Worm (Caenorhabditis elegans) whole organism, early embryonic: ENCODE data around the gene dnj-10.

Experiments used
- B0310.2 ChIP-seq: sonication (generic microtip); optimal IDR thresholded peaks from 2 replicates; lab custom pipeline; 2016; ENCODE audit warnings: mild to moderate bottlenecking, missing genetic modification characterization, missing compliant biosample characterization
- F13C5.2 ChIP-seq: sonication (generic microtip); optimal IDR thresholded peaks from 2 replicates; lab custom pipeline; 2017; ENCODE audit warnings: mild to moderate bottlenecking, missing genetic modification characterization, inconsistent platforms, missing compliant biosample characterization
- aly-1 ChIP-seq: sonication (generic microtip); optimal IDR thresholded peaks from 2 replicates; lab custom pipeline; 2016; ENCODE audit warnings: missing genetic modification characterization, missing compliant biosample characterization
- ama-1 ChIP-seq: fragments of 150-350 bp; optimal IDR thresholded peaks from 2 replicates; lab custom pipeline; 2014
- ceh-13 ChIP-seq: fragments of 200-800 bp; sonication (Bioruptor generic); optimal IDR thresholded peaks from 2 replicates; lab custom pipeline; 2018; ENCODE audit warnings: mild to moderate bottlenecking, missing genetic modification characterization, missing compliant biosample characterization
- ceh-36 ChIP-seq: sonication (generic microtip); optimal IDR thresholded peaks from 2 replicates; lab custom pipeline; 2016; ENCODE audit warnings: missing genetic modification characterization, inconsistent platforms, missing compliant biosample characterization
- flt-1 ChIP-seq: fragments of 200-800 bp; sonication (Bioruptor generic); IDR thresholded peaks from 2 replicates; pipeline ENCODE4 v1.3.6; 2022; ENCODE audit warnings: missing genetic modification characterization, missing compliant biosample characterization
- hmbx-1 ChIP-seq: sonication (generic microtip); optimal IDR thresholded peaks from 2 replicates; lab custom pipeline; 2016; ENCODE audit warnings: mild to moderate bottlenecking, missing genetic modification characterization, missing compliant biosample characterization
- hmg-4 ChIP-seq: fragments of 200-800 bp; sonication (Bioruptor generic); optimal IDR thresholded peaks from 2 replicates; lab custom pipeline; 2018; ENCODE audit warnings: mild to moderate bottlenecking, missing genetic modification characterization, missing compliant biosample characterization
- scrt-1 ChIP-seq: fragments of 200-800 bp; sonication (Bioruptor generic); IDR thresholded peaks from 2 replicates; pipeline ENCODE4 v1.3.6; 2022; ENCODE audit warnings: missing genetic modification characterization, missing compliant biosample characterization
- tbx-11 ChIP-seq: fragments of 200-800 bp; sonication (Bioruptor generic); IDR thresholded peaks from 2 replicates; pipeline ENCODE4 v1.3.6; 2022; ENCODE audit warnings: missing genetic modification characterization, missing compliant biosample characterization
- tra-4 ChIP-seq: sonication (generic microtip); optimal IDR thresholded peaks from 2 replicates; lab custom pipeline; 2017; ENCODE audit warnings: missing genetic modification characterization, missing compliant biosample characterization

DNA sequence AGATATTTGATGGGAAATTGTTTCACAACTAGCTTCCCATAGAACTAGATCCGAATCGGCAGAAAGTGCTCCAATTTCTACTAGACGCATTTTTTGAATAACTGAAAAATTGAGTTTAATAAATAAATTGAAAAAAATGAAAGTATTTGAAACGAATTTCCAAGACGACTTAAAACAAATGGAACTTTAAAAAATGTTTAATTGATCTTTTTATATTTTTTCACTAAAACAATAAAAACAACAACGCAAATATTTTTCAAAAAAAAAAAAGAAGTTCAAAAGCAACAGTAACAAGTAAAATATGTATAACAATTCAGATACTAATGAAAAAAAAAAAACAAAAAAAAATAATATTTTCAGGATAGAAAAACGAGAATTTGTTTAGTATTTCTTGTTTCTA, 21.3 kb upstream of the dnj-10 start, which contains the start of gene C06E1.9:
- TF ChIP-seq tra-4 (tag; lab: Kevin White, UChicago) (no peak), B0310.2 (tag; lab: Kevin White, UChicago) (no peak), ama-1 (lab: Kevin White, UChicago) (no peak), ceh-13 (GFP tag; lab: Kevin White, UChicago) (no peak), aly-1 (tag; lab: Kevin White, UChicago) (no peak), F13C5.2 (tag; lab: Kevin White, UChicago) (no peak), hmg-4 (GFP tag; lab: Kevin White, UChicago) (no peak), flt-1 (GFP tag; lab: Robert Waterston, UW) (no peak), ceh-36 (tag; lab: Kevin White, UChicago) (no peak), hmbx-1 (tag; lab: Kevin White, UChicago) (no peak), tbx-11 (GFP tag; lab: Robert Waterston, UW) (no peak), scrt-1 (GFP tag; lab: Robert Waterston, UW) (no peak)
